Fruit fly (Drosophila melanogaster) whole organism, adult: Measurements from ENCODE around the gene CG32148.

Source experiments
- CG11617 ChIP-seq: fragments of 200-800 bp; sonication (Bioruptor generic); optimal IDR thresholded peaks from 2 replicates; lab custom pipeline; 2017; ENCODE audit warnings: mild to moderate bottlenecking, missing biosample characterization, missing genetic modification reagents, missing genetic modification characterization
- CG12768 ChIP-seq: fragments of 200-800 bp; sonication (Bioruptor generic); optimal IDR thresholded peaks from 2 replicates; lab custom pipeline; 2017; ENCODE audit warnings: missing biosample characterization, missing genetic modification characterization, mild to moderate bottlenecking, moderate library complexity, missing genetic modification reagents
- CG14711 ChIP-seq: fragments of 200-800 bp; sonication (Bioruptor generic); optimal IDR thresholded peaks from 2 replicates; lab custom pipeline; 2018; ENCODE audit warnings: missing biosample characterization, mild to moderate bottlenecking, missing genetic modification characterization, moderate library complexity
- CG1620 ChIP-seq: fragments of 200-800 bp; sonication (Bioruptor generic); optimal IDR thresholded peaks from 2 replicates; lab custom pipeline; 2016; ENCODE audit warnings: missing biosample characterization, missing genetic modification characterization
- CG33017 ChIP-seq: fragments of 200-800 bp; sonication (Bioruptor generic); optimal IDR thresholded peaks from 2 replicates; lab custom pipeline; 2018; ENCODE audit warnings: missing biosample characterization, mild to moderate bottlenecking, missing genetic modification characterization, moderate library complexity
- CG5204 ChIP-seq: fragments of 200-800 bp; sonication (Bioruptor generic); optimal IDR thresholded peaks from 2 replicates; lab custom pipeline; 2016; ENCODE audit warnings: missing biosample characterization, missing genetic modification characterization
- CG7045 ChIP-seq: fragments of 200-800 bp; sonication (Bioruptor generic); optimal IDR thresholded peaks from 2 replicates; lab custom pipeline; 2017; ENCODE audit warnings: missing biosample characterization, mild to moderate bottlenecking, missing genetic modification characterization
- CG7101 ChIP-seq: fragments of 200-800 bp; sonication (Bioruptor generic); optimal IDR thresholded peaks from 2 replicates; lab custom pipeline; 2018; ENCODE audit warnings: missing biosample characterization, mild to moderate bottlenecking, missing genetic modification characterization, moderate library complexity
- Clk ChIP-seq: fragments of 200-800 bp; sonication (Bioruptor generic); optimal IDR thresholded peaks from 2 replicates; lab custom pipeline; 2017; ENCODE audit warnings: missing biosample characterization, missing genetic modification characterization
- Crg-1 ChIP-seq: fragments of 200-800 bp; sonication (Bioruptor generic); optimal IDR thresholded peaks from 2 replicates; lab custom pipeline; 2016; ENCODE audit warnings: missing biosample characterization, missing genetic modification characterization
- Hr96 ChIP-seq: fragments of 200-800 bp; sonication (Bioruptor generic); optimal IDR thresholded peaks from 2 replicates; lab custom pipeline; 2016; ENCODE audit warnings: missing biosample characterization, missing genetic modification characterization
- Mnt ChIP-seq: fragments of 200-800 bp; sonication (Bioruptor generic); optimal IDR thresholded peaks from 2 replicates; lab custom pipeline; 2016; ENCODE audit warnings: missing biosample characterization, mild to moderate bottlenecking, missing genetic modification characterization
- bab1 ChIP-seq: fragments of 200-800 bp; sonication (Bioruptor generic); optimal IDR thresholded peaks from 3 replicates; lab custom pipeline; 2019; ENCODE audit warnings: missing biosample characterization, mild to moderate bottlenecking, missing genetic modification characterization, moderate library complexity
- cic ChIP-seq: fragments of 200-800 bp; sonication (Bioruptor generic); optimal IDR thresholded peaks from 2 replicates; lab custom pipeline; 2017; ENCODE audit warnings: missing biosample characterization, mild to moderate bottlenecking, missing genetic modification characterization, moderate library complexity
- cnc ChIP-seq, 2 experiments: fragments of >200 bp; optimal IDR thresholded peaks; 2 replicates each; lab custom pipeline; 2017
- kay ChIP-seq: fragments of 200-800 bp; sonication (Bioruptor generic); peaks from one replicate; lab custom pipeline; 2016; ENCODE audit warnings: missing biosample characterization, missing genetic modification characterization, borderline replicate concordance
- ovo ChIP-seq: fragments of 200-800 bp; sonication (Bioruptor generic); optimal IDR thresholded peaks from 2 replicates; lab custom pipeline; 2016; ENCODE audit warnings: missing biosample characterization, missing genetic modification characterization
- pad ChIP-seq: fragments of 200-800 bp; sonication (Bioruptor generic); optimal IDR thresholded peaks from 3 replicates; lab custom pipeline; 2017; ENCODE audit warnings: missing biosample characterization, missing genetic modification characterization, mild to moderate bottlenecking, moderate library complexity, missing genetic modification reagents
- tj ChIP-seq: fragments of 200-800 bp; sonication (Bioruptor generic); optimal IDR thresholded peaks from 3 replicates; lab custom pipeline; 2017; ENCODE audit warnings: missing biosample characterization, mild to moderate bottlenecking, missing genetic modification characterization, moderate library complexity
- toe ChIP-seq: fragments of 200-800 bp; sonication (Bioruptor generic); optimal IDR thresholded peaks from 2 replicates; lab custom pipeline; 2016; ENCODE audit warnings: missing biosample characterization, missing genetic modification characterization

Gene CG32148

dm6 chr3L:15039510-15039909 is 16.2 kb downstream of the CG32148 start:
- no peak for TF ChIP-seq Mnt
- TF ChIP-seq tj (GFP tag; lab: Kevin White, UChicago): no peak
- TF ChIP-seq toe: no peak
- TF ChIP-seq cic: no peak
- TF ChIP-seq CG12768 (GFP tag; lab: Kevin White, UChicago): no peak
- TF ChIP-seq Clk (GFP tag; lab: Kevin White, UChicago): no peak
- TF ChIP-seq CG33017: no peak
- no peak for TF ChIP-seq CG1620 (GFP tag; lab: Kevin White, UChicago)
- no peak for TF ChIP-seq CG7045 (GFP tag; lab: Kevin White, UChicago)
- TF ChIP-seq CG7101 (tag; lab: Kevin White, UChicago): no peak

dm6 chr3L:15040329-15040886 is 17.1 kb downstream of the CG32148 start:
- no peak for TF ChIP-seq CG12768 (GFP tag; lab: Kevin White, UChicago)
- TF ChIP-seq pad (GFP tag; lab: Kevin White, UChicago): no peak
- TF ChIP-seq CG33017: no peak
- TF ChIP-seq cnc (optimal IDR thresholded peaks at IDR 0.05; lab: Kevin White, UChicago): no peak
- no peak for TF ChIP-seq Clk (GFP tag; lab: Kevin White, UChicago)
- no peak for TF ChIP-seq CG11617
- no peak for TF ChIP-seq cic
- TF ChIP-seq ovo (GFP tag; lab: Kevin White, UChicago): no peak
- no peak for TF ChIP-seq CG1620 (GFP tag; lab: Kevin White, UChicago)
- no peak for TF ChIP-seq Hr96 (GFP tag; lab: Kevin White, UChicago)
- no peak for TF ChIP-seq bab1 (GFP tag; lab: Kevin White, UChicago)
- TF ChIP-seq toe: no peak
- no peak for TF ChIP-seq CG5204 (GFP tag; lab: Kevin White, UChicago)
- no peak for TF ChIP-seq tj (GFP tag; lab: Kevin White, UChicago)
- no peak for TF ChIP-seq Mnt

- no peak for TF ChIP-seq CG7045 (GFP tag; lab: Kevin White, UChicago)
- TF ChIP-seq CG33017: no peak
- TF ChIP-seq CG1620 (GFP tag; lab: Kevin White, UChicago): no peak
- no peak for TF ChIP-seq pad (GFP tag; lab: Kevin White, UChicago)
- no peak for TF ChIP-seq CG11617
Observed at dm6 chr3L:15042470-15042869, 19.2 kb downstream of the CG32148 start, which contains the start of gene Rpn12R. TSS of gene Rpn12R (minus strand) at chr3L:15042570.

- TF ChIP-seq CG14711 (no peak), CG7101 (tag; lab: Kevin White, UChicago) (no peak), ovo (GFP tag; lab: Kevin White, UChicago) (no peak), bab1 (GFP tag; lab: Kevin White, UChicago) (no peak), pad (GFP tag; lab: Kevin White, UChicago) (no peak), CG5204 (GFP tag; lab: Kevin White, UChicago) (no peak), CG7045 (GFP tag; lab: Kevin White, UChicago) (no peak), kay (GFP tag; lab: Kevin White, UChicago) (no peak), toe (no peak), Hr96 (GFP tag; lab: Kevin White, UChicago) (no peak), Clk (GFP tag; lab: Kevin White, UChicago) (no peak), tj (GFP tag; lab: Kevin White, UChicago) (no peak), cic (no peak), Crg-1 (no peak), CG11617 (no peak), CG12768 (GFP tag; lab: Kevin White, UChicago) (no peak), Mnt (no peak), CG33017 (no peak), cnc (optimal IDR thresholded peaks at IDR 0.05; lab: Kevin White, UChicago) (no peak)
Observed at dm6 chr3L:15043465-15043864, 20.2 kb downstream of the CG32148 start.

- no peak for TF ChIP-seq tj (GFP tag; lab: Kevin White, UChicago)
- no peak for TF ChIP-seq kay (GFP tag; lab: Kevin White, UChicago)
- TF ChIP-seq CG14711: no peak
- no peak for TF ChIP-seq CG12768 (GFP tag; lab: Kevin White, UChicago)
- TF ChIP-seq CG7045 (GFP tag; lab: Kevin White, UChicago): no peak
- TF ChIP-seq CG33017: no peak
- no peak for TF ChIP-seq bab1 (GFP tag; lab: Kevin White, UChicago)
- TF ChIP-seq pad (GFP tag; lab: Kevin White, UChicago): no peak
- TF ChIP-seq Mnt: no peak
- no peak for TF ChIP-seq CG1620 (GFP tag; lab: Kevin White, UChicago)
- TF ChIP-seq ovo (GFP tag; lab: Kevin White, UChicago): no peak
- no peak for TF ChIP-seq CG5204 (GFP tag; lab: Kevin White, UChicago)
- no peak for TF ChIP-seq Clk (GFP tag; lab: Kevin White, UChicago)
Observed at dm6 chr3L:15043874-15044336, 20.6 kb downstream of the CG32148 start, which contains the start of gene ind. TSS of gene ind (minus strand) at chr3L:15043924.

dm6 chr3L:15045114-15045513 is 21.8 kb downstream of the CG32148 start:
- TF ChIP-seq CG11617: no peak
- no peak for TF ChIP-seq CG5204 (GFP tag; lab: Kevin White, UChicago)
- TF ChIP-seq ovo (GFP tag; lab: Kevin White, UChicago): no peak
- TF ChIP-seq tj (GFP tag; lab: Kevin White, UChicago): no peak
- no peak for TF ChIP-seq CG1620 (GFP tag; lab: Kevin White, UChicago)
- TF ChIP-seq cic: no peak
- no peak for TF ChIP-seq cnc (optimal IDR thresholded peaks at IDR 0.05; lab: Kevin White, UChicago)
- no peak for TF ChIP-seq CG7101 (tag; lab: Kevin White, UChicago)
- TF ChIP-seq pad (GFP tag; lab: Kevin White, UChicago): no peak
